Worm (Caenorhabditis elegans) whole organism, L2 larva: Measurements from ENCODE around the gene lir-1.

Experiments
- C34F6.9 ChIP-seq: fragments of 150-350 bp; optimal IDR thresholded peaks from 2 replicates; lab custom pipeline; 2014; ENCODE audit warnings: missing biosample characterization, missing genetic modification characterization
- R02D3.7 ChIP-seq: fragments of 150-350 bp; optimal IDR thresholded peaks from 2 replicates; lab custom pipeline; 2014; ENCODE audit warnings: missing biosample characterization, missing genetic modification characterization
- Y55F3AM.14 ChIP-seq: fragments of 200-800 bp; sonication (Bioruptor generic); optimal IDR thresholded peaks from 2 replicates; lab custom pipeline; 2018; ENCODE audit warnings: mild to moderate bottlenecking, missing genetic modification characterization, missing compliant biosample characterization
- ama-1 ChIP-seq: fragments of 150-350 bp; optimal IDR thresholded peaks from 2 replicates; lab custom pipeline; 2018; ENCODE audit warnings: inconsistent platforms
- ceh-82 ChIP-seq: fragments of 150-350 bp; optimal IDR thresholded peaks from 2 replicates; lab custom pipeline; 2014; ENCODE audit warnings: missing biosample characterization, missing genetic modification characterization
- crh-2 ChIP-seq: sonication (generic microtip); optimal IDR thresholded peaks from 2 replicates; lab custom pipeline; 2017; ENCODE audit warnings: missing biosample characterization, missing genetic modification characterization
- dmd-4 ChIP-seq: sonication (generic microtip); optimal IDR thresholded peaks from 2 replicates; lab custom pipeline; 2017; ENCODE audit warnings: missing biosample characterization, missing genetic modification characterization
- elt-1 ChIP-seq: fragments of 150-350 bp; optimal IDR thresholded peaks from 2 replicates; lab custom pipeline; 2014; ENCODE audit warnings: missing biosample characterization, missing genetic modification characterization
- elt-3 ChIP-seq: sonication (generic microtip); optimal IDR thresholded peaks from 2 replicates; lab custom pipeline; 2017; ENCODE audit warnings: missing biosample characterization, missing genetic modification characterization
- fos-1 ChIP-seq: fragments of 150-350 bp; optimal IDR thresholded peaks from 2 replicates; lab custom pipeline; 2014; ENCODE audit warnings: missing biosample characterization, missing genetic modification characterization
- gmeb-1 ChIP-seq: fragments of 150-350 bp; optimal IDR thresholded peaks from 2 replicates; lab custom pipeline; 2014; ENCODE audit warnings: missing biosample characterization, missing genetic modification characterization
- lin-11 ChIP-seq: fragments of 150-350 bp; sonication (generic microtip); optimal IDR thresholded peaks from 2 replicates; lab custom pipeline; 2014; ENCODE audit warnings: missing biosample characterization, missing genetic modification characterization, inconsistent platforms, mixed read lengths
- lin-13 ChIP-seq: fragments of 150-350 bp; optimal IDR thresholded peaks from 2 replicates; lab custom pipeline; 2014; ENCODE audit warnings: missing biosample characterization, missing genetic modification reagents, missing genetic modification characterization
- lin-39 ChIP-seq: fragments of 150-350 bp; optimal IDR thresholded peaks from 2 replicates; lab custom pipeline; 2014; ENCODE audit warnings: missing biosample characterization, missing genetic modification reagents, missing genetic modification characterization
- lsy-2 ChIP-seq, 2 experiments: fragments of 150-350 bp in 1 of 2; sonication (generic microtip) in 1 of 2; optimal IDR thresholded peaks; 2 replicates each; lab custom pipeline; 2014 to 2017; ENCODE audit warnings: missing biosample characterization in 2 of 2, missing genetic modification characterization in 2 of 2
- mab-5 ChIP-seq: fragments of 150-350 bp; optimal IDR thresholded peaks from 2 replicates; lab custom pipeline; 2014; ENCODE audit warnings: missing biosample characterization, missing genetic modification characterization
- mbf-1 ChIP-seq: sonication (generic microtip); optimal IDR thresholded peaks from 2 replicates; lab custom pipeline; 2017; ENCODE audit warnings: missing biosample characterization, missing genetic modification characterization
- nhr-10 ChIP-seq: sonication (generic microtip); optimal IDR thresholded peaks from 2 replicates; lab custom pipeline; 2017; ENCODE audit warnings: missing biosample characterization, missing genetic modification characterization
- nhr-11 ChIP-seq: fragments of 150-350 bp; optimal IDR thresholded peaks from 2 replicates; lab custom pipeline; 2014; ENCODE audit warnings: missing biosample characterization, missing genetic modification characterization
- nhr-12 ChIP-seq: fragments of 150-350 bp; optimal IDR thresholded peaks from 2 replicates; lab custom pipeline; 2014; ENCODE audit warnings: missing biosample characterization, missing genetic modification characterization
- nhr-21 ChIP-seq: fragments of 150-350 bp; optimal IDR thresholded peaks from 2 replicates; lab custom pipeline; 2014; ENCODE audit warnings: missing biosample characterization, missing genetic modification characterization
- nhr-23 ChIP-seq: fragments of 150-350 bp; optimal IDR thresholded peaks from 2 replicates; lab custom pipeline; 2014; ENCODE audit warnings: missing biosample characterization, missing genetic modification reagents, missing genetic modification characterization
- nhr-237 ChIP-seq: fragments of 150-350 bp; optimal IDR thresholded peaks from 2 replicates; lab custom pipeline; 2014; ENCODE audit warnings: missing biosample characterization, missing genetic modification characterization
- nhr-25 ChIP-seq: fragments of 150-350 bp; sonication (generic microtip); optimal IDR thresholded peaks from 3 replicates; lab custom pipeline; 2014; ENCODE audit warnings: missing biosample characterization, missing genetic modification characterization
- sem-4 ChIP-seq: fragments of 150-350 bp; optimal IDR thresholded peaks from 2 replicates; lab custom pipeline; 2014; ENCODE audit warnings: missing biosample characterization, missing genetic modification reagents, missing genetic modification characterization
- skn-1 ChIP-seq: sonication (generic microtip); optimal IDR thresholded peaks from 2 replicates; lab custom pipeline; 2017; ENCODE audit warnings: missing biosample characterization, missing genetic modification characterization
- sma-3 ChIP-seq: sonication (generic microtip); optimal IDR thresholded peaks from 2 replicates; lab custom pipeline; 2016; ENCODE audit warnings: missing genetic modification reagents, missing genetic modification characterization, missing compliant biosample characterization
- snpc-4 ChIP-seq: fragments of 150-350 bp; optimal IDR thresholded peaks from 2 replicates; lab custom pipeline; 2014; ENCODE audit warnings: missing biosample characterization, missing genetic modification characterization
- unc-39 ChIP-seq: fragments of 150-350 bp; optimal IDR thresholded peaks from 2 replicates; lab custom pipeline; 2014; ENCODE audit warnings: missing biosample characterization, missing genetic modification characterization
- zag-1 ChIP-seq: fragments of 150-350 bp; optimal IDR thresholded peaks from 2 replicates; lab custom pipeline; 2014; ENCODE audit warnings: missing biosample characterization, missing genetic modification characterization
- ztf-11 ChIP-seq: sonication (generic microtip); optimal IDR thresholded peaks from 2 replicates; lab custom pipeline; 2017; ENCODE audit warnings: missing biosample characterization, missing genetic modification characterization
- ztf-4 ChIP-seq: fragments of 150-350 bp; optimal IDR thresholded peaks from 2 replicates; lab custom pipeline; 2014; ENCODE audit warnings: missing biosample characterization, missing genetic modification characterization

lir-1 gene

DNA sequence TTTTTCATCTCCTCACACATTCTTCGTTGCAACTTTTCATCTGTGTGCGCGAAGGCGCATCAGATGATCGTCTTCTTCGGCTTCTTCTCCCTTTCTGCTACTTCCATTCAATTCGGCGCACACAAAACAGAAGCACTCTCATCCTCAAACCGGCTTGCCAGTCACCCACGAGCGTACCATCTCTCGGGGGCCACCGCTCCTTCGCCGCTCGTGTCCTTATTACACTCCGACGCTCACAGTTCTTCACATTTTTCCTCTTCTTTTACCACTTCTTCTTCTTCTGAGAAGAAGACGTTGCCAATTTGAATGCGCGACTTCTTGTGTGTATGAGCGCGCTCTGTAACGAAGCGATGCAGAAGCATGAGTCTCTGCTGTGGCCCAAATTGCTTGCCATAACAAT lies 6.7 kb downstream of the lir-1 start:
- TF ChIP-seq mbf-1 (no peak), mab-5 (tag; lab: Kevin White, UChicago) (no peak), nhr-12 (no peak), gmeb-1 (no peak), C34F6.9 (tag; lab: Kevin White, UChicago) (no peak), R02D3.7 (no peak), crh-2 (no peak)

- TF ChIP-seq lsy-2 (tag; optimal IDR thresholded peaks at IDR 0.05; lab: Kevin White, UChicago) (peak in 1 of 2 experiments; percentile 29), nhr-21 (tag; lab: Kevin White, UChicago) (no peak), nhr-25 (tag; lab: Kevin White, UChicago) (peak; percentile 42)
These were observed 7.8 kb downstream of the lir-1 start for ce11 chrII:7679499-7680012.

ce11 chrII:7681898-7682297 lies 10.1 kb downstream of the lir-1 start, which contains the start of gene lin-26:
lin-26 (plus strand) TSS chrII:7682198.
- TF ChIP-seq dmd-4 (tag; lab: Kevin White, UChicago) (no peak), snpc-4 (tag; lab: Kevin White, UChicago) (no peak), elt-3 (tag; lab: Kevin White, UChicago) (no peak), C34F6.9 (tag; lab: Kevin White, UChicago) (no peak), ama-1 (lab: Kevin White, UChicago) (no peak), lsy-2 (tag; optimal IDR thresholded peaks at IDR 0.05; lab: Kevin White, UChicago) (no peak), unc-39 (no peak), R02D3.7 (no peak), zag-1 (no peak), mab-5 (tag; lab: Kevin White, UChicago) (no peak), lin-11 (tag; lab: Kevin White, UChicago) (no peak), gmeb-1 (no peak), ztf-4 (tag; lab: Kevin White, UChicago) (no peak), mbf-1 (no peak)
- TF ChIP-seq, all 48 proteins: peak for 0

- TF ChIP-seq gmeb-1 (no peak), lin-39 (no peak), nhr-23 (tag; lab: Kevin White, UChicago) (no peak), lin-13 (GFP tag; lab: Kevin White, UChicago) (no peak), crh-2 (no peak), lin-11 (tag; lab: Kevin White, UChicago) (no peak), ceh-82 (tag; lab: Kevin White, UChicago) (no peak), skn-1 (tag; lab: Kevin White, UChicago) (no peak), elt-1 (no peak), sem-4 (tag; lab: Kevin White, UChicago) (no peak), sma-3 (GFP tag; lab: Kevin White, UChicago) (no peak), ztf-11 (tag; lab: Kevin White, UChicago) (no peak), ztf-4 (tag; lab: Kevin White, UChicago) (no peak)
These were observed 10.7 kb downstream of the lir-1 start for ce11 chrII:7682488-7682887.

ce11 chrII:7684589-7684988 lies 12.8 kb downstream of the lir-1 start, which contains the start of gene F18A1.1:
F18A1.1 (plus strand) TSS chrII:7684889.
- TF ChIP-seq nhr-21 (tag; lab: Kevin White, UChicago): peak; percentile 15
- no peak for TF ChIP-seq mbf-1

DNA sequence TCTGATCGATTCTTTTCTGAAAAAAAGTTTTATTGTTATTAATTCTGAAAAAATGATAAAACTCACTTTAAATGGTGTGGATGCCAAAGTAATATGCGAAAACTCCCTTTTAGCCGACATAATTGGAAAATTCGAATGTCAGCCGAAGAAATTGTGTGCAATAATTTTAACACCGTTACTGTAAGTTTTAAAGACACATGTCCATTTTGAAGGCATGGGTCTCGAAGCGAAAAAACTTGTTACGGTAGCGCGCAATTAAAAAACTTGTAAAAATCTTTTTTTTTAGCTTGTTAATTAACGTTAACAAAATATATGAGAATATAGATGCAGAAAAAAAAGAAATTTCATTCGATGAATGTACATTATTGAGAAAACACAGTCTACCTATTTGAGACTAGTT lies 18.6 kb downstream of the lir-1 start, which contains the start of gene pid-1:
Gene pid-1, minus strand, starts transcription at position 173 of the 400 bp plus-strand sequence.
- TF ChIP-seq nhr-237 (tag; lab: Kevin White, UChicago): no peak
- no peak for TF ChIP-seq ztf-4 (tag; lab: Kevin White, UChicago)
- TF ChIP-seq dmd-4 (tag; lab: Kevin White, UChicago): no peak
- TF ChIP-seq crh-2: no peak
- no peak for TF ChIP-seq Y55F3AM.14 (GFP tag; lab: Kevin White, UChicago)

DNA sequence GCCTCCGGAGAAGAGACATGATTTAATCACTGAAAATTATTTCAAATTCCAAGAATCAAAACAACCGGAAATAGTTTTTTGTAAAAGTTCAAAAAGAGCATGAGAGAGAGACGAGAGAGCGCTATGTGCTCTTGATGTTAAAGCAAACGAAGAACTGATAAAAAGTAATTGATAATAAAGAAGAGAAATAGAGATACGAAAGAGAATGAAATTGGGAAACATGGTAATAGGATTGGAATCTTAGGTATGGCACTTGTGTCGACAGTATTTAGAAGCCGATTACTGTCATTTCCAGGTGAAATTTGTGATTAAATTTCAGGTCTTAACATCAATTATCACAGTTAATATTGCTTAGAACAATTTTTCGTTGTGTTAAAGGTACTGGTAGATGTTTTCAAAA lies 22.1 kb downstream of the lir-1 start, which contains the start of gene nhx-2:
Gene nhx-2, minus strand, starts transcription at position 29 of the 400 bp plus-strand sequence.
- TF ChIP-seq sma-3 (GFP tag; lab: Kevin White, UChicago) (no peak), nhr-10 (tag; lab: Kevin White, UChicago) (no peak), fos-1 (tag; lab: Kevin White, UChicago) (peak; percentile 92), nhr-11 (tag; lab: Kevin White, UChicago) (no peak), mab-5 (tag; lab: Kevin White, UChicago) (no peak)
